Worm (Caenorhabditis elegans) whole organism, young adult: ENCODE data around the gene ceh-22.

Experiments used
- F57A8.1 ChIP-seq: fragments of 200-800 bp; sonication (Bioruptor generic); optimal IDR thresholded peaks from 2 replicates; lab custom pipeline; 2018; ENCODE audit warnings: mild to moderate bottlenecking, missing genetic modification characterization, moderate library complexity, missing compliant biosample characterization
- bed-2 ChIP-seq: fragments of 200-800 bp; sonication (Bioruptor generic); IDR thresholded peaks from 2 replicates; pipeline ENCODE4 v1.3.6; 2022; ENCODE audit warnings: missing genetic modification reagents, missing genetic modification characterization, missing compliant biosample characterization
- ceh-58 ChIP-seq: fragments of 200-800 bp; sonication (Bioruptor generic); IDR thresholded peaks from 2 replicates; pipeline ENCODE4 v1.3.6; 2022; ENCODE audit warnings: missing genetic modification characterization, missing compliant biosample characterization
- dpff-1 ChIP-seq: sonication (generic microtip); optimal IDR thresholded peaks from 2 replicates; lab custom pipeline; 2017; ENCODE audit warnings: mild to moderate bottlenecking, missing genetic modification characterization, missing compliant biosample characterization
- dpl-1 ChIP-seq: fragments of 150-350 bp; optimal IDR thresholded peaks from 2 replicates; lab custom pipeline; 2014; ENCODE audit warnings: missing biosample characterization, missing genetic modification reagents, missing genetic modification characterization
- egl-44 ChIP-seq: fragments of 200-800 bp; sonication (Bioruptor generic); IDR thresholded peaks from 2 replicates; pipeline ENCODE4 v1.3.6; 2022; ENCODE audit warnings: missing genetic modification reagents, missing genetic modification characterization, missing compliant biosample characterization
- ets-4 ChIP-seq: fragments of 200-800 bp; sonication (Bioruptor generic); optimal IDR thresholded peaks from 2 replicates; lab custom pipeline; 2018; ENCODE audit warnings: mild to moderate bottlenecking, missing genetic modification characterization, missing compliant biosample characterization
- hmg-1.2 ChIP-seq: fragments of 200-800 bp; sonication (Bioruptor generic); IDR thresholded peaks from 2 replicates; pipeline ENCODE4 v1.3.6; 2022; ENCODE audit warnings: missing genetic modification reagents, missing genetic modification characterization, missing compliant biosample characterization
- hsf-1 ChIP-seq: fragments of 200-800 bp; sonication (Bioruptor generic); IDR thresholded peaks from 2 replicates; pipeline ENCODE4 v1.3.6; 2022; ENCODE audit warnings: missing genetic modification reagents, missing genetic modification characterization, missing compliant biosample characterization
- madf-3 ChIP-seq: fragments of 200-800 bp; sonication (Bioruptor generic); IDR thresholded peaks from 2 replicates; pipeline ENCODE4 v1.3.6; 2022; ENCODE audit warnings: missing genetic modification reagents, missing genetic modification characterization, missing compliant biosample characterization
- mxl-1 ChIP-seq: sonication (generic microtip); optimal IDR thresholded peaks from 2 replicates; lab custom pipeline; 2016; ENCODE audit warnings: missing genetic modification characterization, missing compliant biosample characterization
- snpc-4 ChIP-seq, 5 experiments: fragments of 150-350 bp in 1 of 5; sonication (generic microtip) in 4 of 5; optimal IDR thresholded peaks; 2 replicates each; lab custom pipeline; 2014 to 2018; ENCODE audit warnings: missing genetic modification characterization in 5 of 5, missing biosample characterization in 3 of 5, antibody characterized with exemption in 2 of 5, mild to moderate bottlenecking in 2 of 5, missing compliant biosample characterization in 2 of 5, missing genotype in 2 of 5, moderate library complexity in 2 of 5, missing genetic modification reagents in 1 of 5
- ztf-22 ChIP-seq: fragments of 200-800 bp; sonication (Bioruptor generic); optimal IDR thresholded peaks from 2 replicates; lab custom pipeline; 2018; ENCODE audit warnings: mild to moderate bottlenecking, missing genetic modification characterization, moderate library complexity, missing compliant biosample characterization
- ztf-6 ChIP-seq: fragments of 200-800 bp; sonication (Bioruptor generic); IDR thresholded peaks from 2 replicates; pipeline ENCODE4 v1.3.6; 2022; ENCODE audit warnings: missing genetic modification reagents, missing genetic modification characterization, missing compliant biosample characterization

- TF ChIP-seq snpc-4 (GFP tag; optimal IDR thresholded peaks at IDR 0.05; lab: Kevin White, UChicago) (no peak), snpc-4 (tag; optimal IDR thresholded peaks at IDR 0.05; lab: Kevin White, UChicago) (no peak), mxl-1 (tag; lab: Kevin White, UChicago) (no peak), ceh-58 (GFP tag; lab: Robert Waterston, UW) (no peak), ztf-6 (no peak), dpl-1 (no peak), ets-4 (GFP tag; lab: Kevin White, UChicago) (no peak), egl-44 (GFP tag; lab: Robert Waterston, UW) (no peak), hmg-1.2 (GFP tag; lab: Robert Waterston, UW) (no peak), ztf-22 (no peak), hsf-1 (GFP tag; lab: Robert Waterston, UW) (no peak), madf-3 (no peak), dpff-1 (no peak), F57A8.1 (GFP tag; lab: Kevin White, UChicago) (no peak), bed-2 (GFP tag; lab: Robert Waterston, UW) (no peak)
These were observed 14.8 kb upstream of the ceh-22 start, which contains the start of gene ugt-34 for ce11 chrV:10656958-10657357.
